Fruit fly (Drosophila melanogaster) whole organism, prepupa: ENCODE results near the gene CG5800.

Source experiments
- CG10669 ChIP-seq: fragments of 200-800 bp; sonication (Bioruptor generic); optimal IDR thresholded peaks from 3 replicates; lab custom pipeline; 2018; ENCODE audit warnings: missing biosample characterization, mild to moderate bottlenecking, missing genetic modification characterization, moderate library complexity
- CG11294 ChIP-seq: fragments of 200-800 bp; sonication (Bioruptor generic); IDR thresholded peaks from 2 replicates; pipeline ENCODE4 v1.3.6; 2022; ENCODE audit warnings: missing biosample characterization, missing genetic modification characterization
- CG11762 ChIP-seq: fragments of 200-800 bp; sonication (Bioruptor generic); optimal IDR thresholded peaks from 3 replicates; lab custom pipeline; 2016; ENCODE audit warnings: missing biosample characterization, missing genetic modification characterization; ENCODE audit not compliant: insufficient read depth
- CG11902 ChIP-seq: fragments of 200-800 bp; sonication (Bioruptor generic); optimal IDR thresholded peaks from 3 replicates; lab custom pipeline; 2016; ENCODE audit warnings: missing biosample characterization, missing genetic modification characterization
- CG15336 ChIP-seq: fragments of 200-800 bp; sonication (Bioruptor generic); IDR thresholded peaks from 2 replicates; pipeline ENCODE4 v1.3.6; 2022; ENCODE audit warnings: missing biosample characterization, missing genetic modification characterization
- CG1621 ChIP-seq: fragments of 200-800 bp; sonication (Bioruptor generic); optimal IDR thresholded peaks from 3 replicates; lab custom pipeline; 2018; ENCODE audit warnings: missing biosample characterization, mild to moderate bottlenecking, missing genetic modification characterization
- CG16779 ChIP-seq: fragments of 200-800 bp; sonication (Bioruptor generic); optimal IDR thresholded peaks from 3 replicates; lab custom pipeline; 2017; ENCODE audit warnings: missing biosample characterization, mild to moderate bottlenecking, missing genetic modification characterization
- CG3032 ChIP-seq: fragments of 200-800 bp; optimal IDR thresholded peaks from 2 replicates; lab custom pipeline; 2019; ENCODE audit warnings: missing biosample characterization, mild to moderate bottlenecking, missing genetic modification characterization, moderate library complexity
- CG31627 ChIP-seq: fragments of 200-800 bp; sonication (Bioruptor generic); optimal IDR thresholded peaks from 3 replicates; lab custom pipeline; 2016; ENCODE audit warnings: missing biosample characterization, missing genetic modification characterization
- CG32006 ChIP-seq: fragments of 200-800 bp; sonication (Bioruptor generic); optimal IDR thresholded peaks from 3 replicates; lab custom pipeline; 2017; ENCODE audit warnings: missing biosample characterization, mild to moderate bottlenecking, missing genetic modification characterization
- CG34406 ChIP-seq: fragments of 200-800 bp; sonication (Bioruptor generic); optimal IDR thresholded peaks from 3 replicates; lab custom pipeline; 2016; ENCODE audit warnings: missing biosample characterization, missing genetic modification characterization
- CG3919 ChIP-seq: fragments of 200-800 bp; sonication (Bioruptor generic); optimal IDR thresholded peaks from 3 replicates; lab custom pipeline; 2016; ENCODE audit warnings: missing biosample characterization, missing genetic modification characterization
- CG4318 ChIP-seq: fragments of 200-800 bp; sonication (Bioruptor generic); optimal IDR thresholded peaks from 3 replicates; lab custom pipeline; 2017; ENCODE audit warnings: missing biosample characterization, mild to moderate bottlenecking, missing genetic modification characterization
- CG6163 ChIP-seq: fragments of 200-800 bp; sonication (Bioruptor generic); IDR thresholded peaks from 3 replicates; pipeline ENCODE4 v1.3.6; 2022; ENCODE audit warnings: missing biosample characterization, missing genetic modification characterization
- CG6276 ChIP-seq: fragments of 200-800 bp; sonication (Bioruptor generic); optimal IDR thresholded peaks from 2 replicates; lab custom pipeline; 2017; ENCODE audit warnings: missing biosample characterization, mild to moderate bottlenecking, missing genetic modification characterization
- CG6792 ChIP-seq: fragments of 200-800 bp; sonication (Bioruptor generic); optimal IDR thresholded peaks from 3 replicates; lab custom pipeline; 2016; ENCODE audit warnings: missing biosample characterization, missing genetic modification characterization
- CG6808 ChIP-seq: fragments of 200-800 bp; sonication (Bioruptor generic); optimal IDR thresholded peaks from 3 replicates; lab custom pipeline; 2017; ENCODE audit warnings: missing biosample characterization, missing genetic modification characterization, mild to moderate bottlenecking, moderate library complexity, missing genetic modification reagents
- CG6854 ChIP-seq: fragments of 200-800 bp; sonication (Bioruptor generic); optimal IDR thresholded peaks from 2 replicates; lab custom pipeline; 2017; ENCODE audit warnings: missing biosample characterization, mild to moderate bottlenecking, missing genetic modification characterization
- CG8119 ChIP-seq: fragments of 200-800 bp; sonication (Bioruptor generic); IDR thresholded peaks from 3 replicates; pipeline ENCODE4 v1.3.6; 2022; ENCODE audit warnings: missing biosample characterization, missing genetic modification characterization
- CG8319 ChIP-seq: fragments of 200-800 bp; sonication (Bioruptor generic); optimal IDR thresholded peaks from 3 replicates; lab custom pipeline; 2016; ENCODE audit warnings: missing biosample characterization, missing genetic modification characterization
- CG9139 ChIP-seq: fragments of 200-800 bp; sonication (Bioruptor generic); optimal IDR thresholded peaks from 3 replicates; lab custom pipeline; 2017; ENCODE audit warnings: missing biosample characterization, mild to moderate bottlenecking, missing genetic modification characterization
- Eip78C ChIP-seq: fragments of 200-800 bp; sonication (Bioruptor generic); peaks from one replicate; lab custom pipeline; 2016; ENCODE audit warnings: missing biosample characterization, missing genetic modification characterization
- Ets21C ChIP-seq: fragments of 200-800 bp; sonication (Bioruptor generic); optimal IDR thresholded peaks from 3 replicates; lab custom pipeline; 2016; ENCODE audit warnings: missing biosample characterization, missing genetic modification characterization
- Ets96B ChIP-seq: fragments of 200-800 bp; optimal IDR thresholded peaks from 2 replicates; lab custom pipeline; 2019; ENCODE audit warnings: missing biosample characterization, mild to moderate bottlenecking, missing genetic modification characterization, moderate library complexity
- Gug ChIP-seq: fragments of 200-800 bp; sonication (Bioruptor generic); IDR thresholded peaks from 2 replicates; pipeline ENCODE4 v1.3.6; 2022; ENCODE audit warnings: missing biosample characterization, missing genetic modification characterization
- Hr38 ChIP-seq: sonication (Bioruptor generic); optimal IDR thresholded peaks from 2 replicates; lab custom pipeline; 2016; ENCODE audit warnings: missing biosample characterization, missing genetic modification characterization
- Hr4 ChIP-seq: fragments of 200-800 bp; sonication (Bioruptor generic); optimal IDR thresholded peaks from 3 replicates; lab custom pipeline; 2016; ENCODE audit warnings: missing biosample characterization, missing genetic modification characterization
- Lpt ChIP-seq: fragments of 200-800 bp; sonication (Bioruptor generic); optimal IDR thresholded peaks from 3 replicates; lab custom pipeline; 2016; ENCODE audit warnings: missing biosample characterization, missing genetic modification characterization
- Met ChIP-seq: fragments of 200-800 bp; sonication (Bioruptor generic); optimal IDR thresholded peaks from 3 replicates; lab custom pipeline; 2016; ENCODE audit warnings: missing biosample characterization, missing genetic modification characterization
- OdsH ChIP-seq: fragments of 200-800 bp; sonication (Bioruptor generic); optimal IDR thresholded peaks from 3 replicates; lab custom pipeline; 2016; ENCODE audit warnings: missing biosample characterization, missing genetic modification characterization
- Smox ChIP-seq: fragments of 200-800 bp; sonication (Bioruptor generic); optimal IDR thresholded peaks from 3 replicates; lab custom pipeline; 2016; ENCODE audit warnings: missing biosample characterization, missing genetic modification characterization
- Sox102F ChIP-seq: fragments of 200-800 bp; sonication (Bioruptor generic); optimal IDR thresholded peaks from 2 replicates; lab custom pipeline; 2016; ENCODE audit warnings: missing biosample characterization, mild to moderate bottlenecking, missing genetic modification characterization
- Sox14 ChIP-seq: fragments of 200-800 bp; sonication (Bioruptor generic); optimal IDR thresholded peaks from 3 replicates; lab custom pipeline; 2016; ENCODE audit warnings: missing biosample characterization, missing genetic modification characterization
- Sox15 ChIP-seq: fragments of 200-800 bp; sonication (Bioruptor generic); optimal IDR thresholded peaks from 3 replicates; lab custom pipeline; 2016; ENCODE audit warnings: missing biosample characterization, missing genetic modification characterization
- acj6 ChIP-seq: fragments of 200-800 bp; sonication (Bioruptor generic); optimal IDR thresholded peaks from 3 replicates; lab custom pipeline; 2016; ENCODE audit warnings: missing biosample characterization, missing genetic modification characterization
- cyc ChIP-seq: fragments of 200-800 bp; sonication (Bioruptor generic); optimal IDR thresholded peaks from 3 replicates; lab custom pipeline; 2016; ENCODE audit warnings: missing biosample characterization, missing genetic modification characterization
- dac ChIP-seq: fragments of 200-800 bp; sonication (Bioruptor generic); optimal IDR thresholded peaks from 2 replicates; lab custom pipeline; 2017; ENCODE audit warnings: missing biosample characterization, mild to moderate bottlenecking, missing genetic modification characterization
- eg ChIP-seq: fragments of 200-800 bp; sonication (Bioruptor generic); IDR thresholded peaks from 3 replicates; pipeline ENCODE4 v1.3.6; 2022; ENCODE audit warnings: missing biosample characterization, missing genetic modification characterization
- esn ChIP-seq: fragments of 200-800 bp; sonication (Bioruptor generic); optimal IDR thresholded peaks from 2 replicates; lab custom pipeline; 2016; ENCODE audit warnings: missing biosample characterization, mild to moderate bottlenecking, missing genetic modification characterization, moderate library complexity
- fd59A ChIP-seq: fragments of 200-800 bp; sonication (Bioruptor generic); optimal IDR thresholded peaks from 2 replicates; lab custom pipeline; 2017; ENCODE audit warnings: missing biosample characterization, mild to moderate bottlenecking, missing genetic modification characterization, missing genetic modification reagents
- fd85E ChIP-seq: fragments of 200-800 bp; sonication (Bioruptor generic); optimal IDR thresholded peaks from 3 replicates; lab custom pipeline; 2016; ENCODE audit warnings: missing biosample characterization, missing genetic modification characterization
- fkh ChIP-seq: fragments of 200-800 bp; sonication (Bioruptor generic); optimal IDR thresholded peaks from 3 replicates; lab custom pipeline; 2017; ENCODE audit warnings: missing biosample characterization, mild to moderate bottlenecking, missing genetic modification characterization, moderate library complexity
- lz ChIP-seq: fragments of 200-800 bp; sonication (Bioruptor generic); optimal IDR thresholded peaks from 3 replicates; lab custom pipeline; 2016; ENCODE audit warnings: missing biosample characterization, missing genetic modification characterization
- pdm3 ChIP-seq: fragments of 200-800 bp; sonication (Bioruptor generic); optimal IDR thresholded peaks from 3 replicates; lab custom pipeline; 2016; ENCODE audit warnings: missing biosample characterization, missing genetic modification characterization
- salr ChIP-seq, 2 experiments: fragments of 200-800 bp; sonication (Bioruptor generic); optimal IDR thresholded peaks; 3 replicates each; lab custom pipeline; 2016 to 2018; ENCODE audit warnings: missing biosample characterization in 2 of 2, missing genetic modification characterization in 2 of 2, mild to moderate bottlenecking in 1 of 2
- spab ChIP-seq: fragments of 200-800 bp; sonication (Bioruptor generic); optimal IDR thresholded peaks from 2 replicates; lab custom pipeline; 2017; ENCODE audit warnings: missing biosample characterization, mild to moderate bottlenecking, missing genetic modification characterization, missing genetic modification reagents
- ss ChIP-seq, 2 experiments: fragments of 200-800 bp; sonication (Bioruptor generic); optimal IDR thresholded peaks; 2 replicates in 1 of 2; 3 replicates in 1 of 2; lab custom pipeline; 2017 to 2018; ENCODE audit warnings: mild to moderate bottlenecking in 2 of 2, missing biosample characterization in 2 of 2, missing genetic modification characterization in 2 of 2, moderate library complexity in 1 of 2
- svp ChIP-seq: fragments of 200-800 bp; sonication (Bioruptor generic); peaks from one replicate; lab custom pipeline; 2016; ENCODE audit warnings: missing biosample characterization, missing genetic modification characterization
- vri ChIP-seq: fragments of 200-800 bp; sonication (Bioruptor generic); optimal IDR thresholded peaks from 3 replicates; lab custom pipeline; 2016; ENCODE audit warnings: missing biosample characterization, mild to moderate bottlenecking, missing genetic modification characterization

CG5800 gene

dm6 chrX:17624223-17624982 is 11.7 kb upstream of the CG5800 start:
- 0 out of 2 replicates have a peak, but pooled peaks have one; percentile 23 for TF ChIP-seq CG11294 (GFP tag; lab: Robert Waterston, UW)
- TF ChIP-seq salr (GFP tag; optimal IDR thresholded peaks at IDR 0.05; lab: Kevin White, UChicago), result no peak
- TF ChIP-seq CG15336 (GFP tag; lab: Robert Waterston, UW), result no peak; the same call in 1 of the 2 replicates
- no peak for TF ChIP-seq CG11762 (GFP tag; lab: Kevin White, UChicago)
- TF ChIP-seq Sox14 (GFP tag; lab: Kevin White, UChicago), result no peak
- peak; percentile 7 for TF ChIP-seq CG32006 (GFP tag; lab: Kevin White, UChicago)
- 0 out of 3 replicates have a peak, but pooled peaks have one; percentile 7 for TF ChIP-seq eg
- no peak for TF ChIP-seq lz (GFP tag; lab: Kevin White, UChicago)
- TF ChIP-seq spab (GFP tag; lab: Kevin White, UChicago), result no peak
- TF ChIP-seq Lpt (GFP tag; lab: Kevin White, UChicago), result no peak
- no peak for TF ChIP-seq Gug (GFP tag; lab: Robert Waterston, UW)
- TF ChIP-seq OdsH (GFP tag; lab: Kevin White, UChicago), result no peak
- TF ChIP-seq ss (GFP tag; optimal IDR thresholded peaks at IDR 0.05; lab: Kevin White, UChicago), result no peak
- TF ChIP-seq Eip78C (GFP tag; lab: Kevin White, UChicago), result peak; percentile 61
- peak; percentile 93 for TF ChIP-seq vri
- TF ChIP-seq CG3919, result no peak
- no peak for TF ChIP-seq Smox
- no peak for TF ChIP-seq CG16779
- TF ChIP-seq CG6854, result no peak
- no peak for TF ChIP-seq CG3032 (tag; lab: Kevin White, UChicago)
- no peak for TF ChIP-seq pdm3
- TF ChIP-seq CG34406 (GFP tag; lab: Kevin White, UChicago), result no peak
- TF ChIP-seq CG6276 (GFP tag; lab: Kevin White, UChicago), result no peak
- no peak for TF ChIP-seq svp
- TF ChIP-seq esn (GFP tag; lab: Kevin White, UChicago), result no peak
- no peak for TF ChIP-seq CG9139
- TF ChIP-seq fkh (GFP tag; lab: Kevin White, UChicago), result no peak
- TF ChIP-seq CG10669, result no peak
- no peak for TF ChIP-seq acj6 (GFP tag; lab: Kevin White, UChicago)
- no peak for TF ChIP-seq Hr4 (GFP tag; lab: Kevin White, UChicago)
- no peak for TF ChIP-seq CG31627 (GFP tag; lab: Kevin White, UChicago)
- TF ChIP-seq CG8319 (GFP tag; lab: Kevin White, UChicago), result no peak
- no peak; the same call in 1 of the 3 replicates for TF ChIP-seq CG6163
- TF ChIP-seq cyc (GFP tag; lab: Kevin White, UChicago), result no peak
- no peak for TF ChIP-seq CG1621 (tag; lab: Kevin White, UChicago)
- TF ChIP-seq fd85E (GFP tag; lab: Kevin White, UChicago), result no peak
- no peak for TF ChIP-seq CG6808 (GFP tag; lab: Kevin White, UChicago)
- TF ChIP-seq Sox15 (GFP tag; lab: Kevin White, UChicago), result no peak
- TF ChIP-seq, all 60 proteins: peak for 5

DNA sequence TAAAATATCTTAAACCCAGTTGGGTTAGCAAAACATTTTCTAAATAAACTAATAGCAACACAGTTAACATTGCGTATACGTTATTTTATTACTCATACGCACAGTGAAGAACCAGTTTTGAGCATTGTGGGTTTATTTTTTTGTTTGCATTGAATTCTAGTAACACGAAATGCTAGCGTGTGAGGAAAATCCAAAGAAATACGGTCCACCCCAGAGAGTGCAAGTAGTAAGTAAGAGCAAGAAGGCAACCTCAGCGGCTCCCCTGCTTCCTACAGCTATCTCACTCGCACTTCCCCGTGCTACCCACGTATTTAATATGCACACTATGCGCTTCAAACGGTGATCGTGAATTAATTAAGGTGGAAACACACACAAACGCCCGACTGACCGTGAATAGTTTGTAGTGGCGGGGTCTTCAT is 11.1 kb upstream of the CG5800 start:
- peak; percentile 83 for TF ChIP-seq CG8319 (GFP tag; lab: Kevin White, UChicago)
- peak; percentile 95 for TF ChIP-seq Met (GFP tag; lab: Kevin White, UChicago)
- peak; percentile 85 for TF ChIP-seq CG11762 (GFP tag; lab: Kevin White, UChicago)
- peak; percentile 83 for TF ChIP-seq dac (GFP tag; lab: Kevin White, UChicago)
- TF ChIP-seq CG4318 (GFP tag; lab: Kevin White, UChicago), result peak; percentile 79
- peak; percentile 80 for TF ChIP-seq CG1621 (tag; lab: Kevin White, UChicago)
- peak; percentile 65 for TF ChIP-seq spab (GFP tag; lab: Kevin White, UChicago)
- no peak for TF ChIP-seq Hr38 (GFP tag; lab: Kevin White, UChicago)
- TF ChIP-seq Hr4 (GFP tag; lab: Kevin White, UChicago), result peak; percentile 92
- TF ChIP-seq acj6 (GFP tag; lab: Kevin White, UChicago), result peak; percentile 86
- peak; percentile 97 for TF ChIP-seq svp
- TF ChIP-seq cyc (GFP tag; lab: Kevin White, UChicago), result peak; percentile 92
- peak; percentile 85 for TF ChIP-seq Lpt (GFP tag; lab: Kevin White, UChicago)
- peak; percentile 89 for TF ChIP-seq CG6792 (GFP tag; lab: Kevin White, UChicago)
- TF ChIP-seq Sox15 (GFP tag; lab: Kevin White, UChicago), result peak; percentile 83
- peak; percentile 73 for TF ChIP-seq Gug (GFP tag; lab: Robert Waterston, UW)
- TF ChIP-seq CG31627 (GFP tag; lab: Kevin White, UChicago), result peak; percentile 92
- peak; percentile 89 for TF ChIP-seq Ets21C (GFP tag; lab: Kevin White, UChicago)
- peak; percentile 72 for TF ChIP-seq fd59A (GFP tag; lab: Kevin White, UChicago)
- peak; percentile 71 for TF ChIP-seq CG11902 (GFP tag; lab: Kevin White, UChicago)
- TF ChIP-seq CG3919, result peak; percentile 89
- peak; percentile 92 for TF ChIP-seq CG8119 (GFP tag; lab: Robert Waterston, UW)
- TF ChIP-seq Sox102F (GFP tag; lab: Kevin White, UChicago), result peak; percentile 95
- peak; percentile 76 for TF ChIP-seq Ets96B (tag; lab: Kevin White, UChicago)
